Fruit fly (Drosophila melanogaster) Kc167 (cell line): ENCODE data around the gene CG9568.

Source experiments
- Myc ChIP-seq: fragments of >200 bp; optimal IDR thresholded peaks from 2 replicates; lab custom pipeline; 2017; ENCODE audit warnings: missing external identifiers
- h ChIP-seq: fragments of >200 bp; optimal IDR thresholded peaks from 3 replicates; lab custom pipeline; 2018; ENCODE audit warnings: missing external identifiers
- psq ChIP-seq: fragments of >200 bp; optimal IDR thresholded peaks from 2 replicates; lab custom pipeline; 2017; ENCODE audit warnings: missing external identifiers

dm6 chr2L:8962254-8962653 is 48.1 kb upstream of the CG9568 start, which contains the start of the genes CG9525 and CG32985:
- no peak for TF ChIP-seq h (lab: Kevin White, UChicago)
- TF ChIP-seq psq: no peak
- no peak for TF ChIP-seq Myc (lab: Kevin White, UChicago)
